Fruit fly (Drosophila melanogaster): ENCODE measurements around the gene Ppi1.

dm6 chr3R:30123163-30123562 lies 5.8 kb downstream of the Ppi1 start, which contains the start of gene CG45072:
- TF ChIP-seq CG32264 (GFP tag; optimal IDR thresholded peaks at IDR 0.05) (no peak), pan (optimal IDR thresholded peaks at IDR 0.05) (no peak), psq (GFP tag; optimal IDR thresholded peaks at IDR 0.05) (no peak), Rel (GFP tag; optimal IDR thresholded peaks at IDR 0.05) (no peak), Rel (tag; optimal IDR thresholded peaks at IDR 0.05) (no peak), jim (GFP tag; optimal IDR thresholded peaks at IDR 0.05) (no peak), br (GFP tag; optimal IDR thresholded peaks at IDR 0.05) (no peak), Dif (GFP tag; optimal IDR thresholded peaks at IDR 0.05; ENCODE audit: partially characterized antibody) (no peak), tai (GFP tag; optimal IDR thresholded peaks at IDR 0.05) (no peak), fru (GFP tag; optimal IDR thresholded peaks at IDR 0.05) (no peak), Mio (GFP tag; optimal IDR thresholded peaks at IDR 0.05) (no peak)

Data from whole organism, wandering third instar larva.